Worm (Caenorhabditis elegans) whole organism, L1 larva: ENCODE data around the gene F53F8.3.

Experiments
- ceh-8 ChIP-seq: fragments of 200-800 bp; sonication (Bioruptor generic); optimal IDR thresholded peaks from 2 replicates; lab custom pipeline; 2018; ENCODE audit warnings: mild to moderate bottlenecking, missing genetic modification characterization, moderate library complexity, missing compliant biosample characterization
- irx-1 ChIP-seq: sonication (generic microtip); optimal IDR thresholded peaks from 2 replicates; lab custom pipeline; 2016; ENCODE audit warnings: missing genetic modification characterization, missing compliant biosample characterization
- nhr-11 ChIP-seq: fragments of 150-350 bp; optimal IDR thresholded peaks from 2 replicates; lab custom pipeline; 2014; ENCODE audit warnings: missing biosample characterization, missing genetic modification characterization
- snu-23 ChIP-seq: sonication (generic microtip); optimal IDR thresholded peaks from 2 replicates; lab custom pipeline; 2016; ENCODE audit warnings: missing genetic modification characterization, missing compliant biosample characterization
- sptf-1 ChIP-seq: fragments of 150-350 bp; optimal IDR thresholded peaks from 2 replicates; lab custom pipeline; 2014; ENCODE audit warnings: missing biosample characterization, missing genetic modification characterization
- zag-1 ChIP-seq: fragments of 150-350 bp; optimal IDR thresholded peaks from 2 replicates; lab custom pipeline; 2014; ENCODE audit warnings: missing biosample characterization, missing genetic modification characterization

- TF ChIP-seq snu-23 (GFP tag; lab: Kevin White, UChicago) (peak; percentile 69), sptf-1 (tag; lab: Kevin White, UChicago) (no peak), zag-1 (tag; lab: Kevin White, UChicago) (no peak), irx-1 (peak; percentile 49), ceh-8 (GFP tag; lab: Kevin White, UChicago) (no peak), nhr-11 (tag; lab: Kevin White, UChicago) (peak; percentile 21)
These were observed 14.8 kb upstream of the F53F8.3 start, which contains the start of the genes F53F8.5 and F53F8.6 for ce11 chrV:20703998-20704572.
